Worm (Caenorhabditis elegans) whole organism, midembryonic: ENCODE measurements around the gene dod-21.

ENCODE experiments used
- T22C8.4 ChIP-seq: fragments of 200-800 bp; sonication (Bioruptor generic); IDR thresholded peaks from 2 replicates; pipeline ENCODE4 v1.3.6; 2022; ENCODE audit warnings: missing genetic modification characterization, missing compliant biosample characterization
- cog-1 ChIP-seq: sonication (generic microtip); optimal IDR thresholded peaks from 2 replicates; lab custom pipeline; 2016; ENCODE audit warnings: missing genetic modification characterization, missing compliant biosample characterization
- flt-1 ChIP-seq: fragments of 200-800 bp; sonication (Bioruptor generic); IDR thresholded peaks from 2 replicates; pipeline ENCODE4 v1.3.6; 2022; ENCODE audit warnings: missing genetic modification characterization, missing compliant biosample characterization
- klf-2 ChIP-seq: fragments of 200-800 bp; sonication (Bioruptor generic); conservative IDR thresholded peaks from 2 replicates; pipeline ENCODE4 v1.3.6; 2022; ENCODE audit warnings: missing genetic modification reagents, missing genetic modification characterization, missing compliant biosample characterization
- med-1 ChIP-seq: sonication (generic microtip); optimal IDR thresholded peaks from 2 replicates; lab custom pipeline; 2017; ENCODE audit warnings: missing genetic modification characterization, mild to moderate bottlenecking, missing compliant biosample characterization, antibody characterized with exemption, missing genetic modification reagents; ENCODE audit not compliant: insufficient read depth
- ref-1 ChIP-seq: fragments of 200-800 bp; sonication (Bioruptor generic); conservative IDR thresholded peaks from 2 replicates; pipeline ENCODE4 v1.3.6; 2022; ENCODE audit warnings: missing genetic modification reagents, missing genetic modification characterization, missing compliant biosample characterization
- tab-1 ChIP-seq: fragments of 200-800 bp; sonication (Bioruptor generic); IDR thresholded peaks from 2 replicates; pipeline ENCODE4 v1.3.6; 2022; ENCODE audit warnings: missing genetic modification characterization, missing compliant biosample characterization
- ztf-23 ChIP-seq: fragments of 200-800 bp; sonication (Bioruptor generic); IDR thresholded peaks from 2 replicates; pipeline ENCODE4 v1.3.6; 2022; ENCODE audit warnings: missing genetic modification reagents, missing genetic modification characterization, missing compliant biosample characterization
- ztf-29 ChIP-seq: fragments of 200-800 bp; sonication (Bioruptor generic); IDR thresholded peaks from 2 replicates; pipeline ENCODE4 v1.3.6; 2022; ENCODE audit warnings: missing genetic modification reagents, missing genetic modification characterization, missing compliant biosample characterization

dod-21 gene

ce11 chrIV:12975981-12976380, 39.4 kb downstream of the dod-21 start, which contains the start of gene dod-17:
TSS of gene dod-17 (plus strand) at chrIV:12976303.
- TF ChIP-seq med-1 (GFP tag; lab: Kevin White, UChicago) = no peak
- no peak for TF ChIP-seq ztf-23 (GFP tag; lab: Robert Waterston, UW)
- TF ChIP-seq klf-2 = no peak
- no peak for TF ChIP-seq T22C8.4
- TF ChIP-seq flt-1 = no peak
- TF ChIP-seq tab-1 = no peak
- TF ChIP-seq ztf-29 = no peak
- TF ChIP-seq ref-1 = no peak
- TF ChIP-seq cog-1 = no peak

- TF ChIP-seq flt-1 = no peak
- no peak for TF ChIP-seq ztf-23 (GFP tag; lab: Robert Waterston, UW)
- TF ChIP-seq ztf-29 = no peak
- TF ChIP-seq ref-1 = no peak
- TF ChIP-seq tab-1 = no peak
- no peak for TF ChIP-seq med-1 (GFP tag; lab: Kevin White, UChicago)
- no peak for TF ChIP-seq cog-1
- TF ChIP-seq T22C8.4 = no peak
- no peak for TF ChIP-seq klf-2
Measured at ce11 chrIV:12977650-12978049, 41.1 kb downstream of the dod-21 start.

ce11 chrIV:12978307-12979036, 41.9 kb downstream of the dod-21 start, which contains the start of gene K10D11.2:
TSS of gene K10D11.2 (plus strand) at chrIV:12978986.
- TF ChIP-seq T22C8.4 = no peak
- TF ChIP-seq med-1 (GFP tag; lab: Kevin White, UChicago) = no peak
- no peak for TF ChIP-seq cog-1
- TF ChIP-seq flt-1 = no peak
- TF ChIP-seq ztf-29 = no peak

ce11 chrIV:12985961-12986360, 49.4 kb downstream of the dod-21 start, which contains the start of gene K10D11.3:
TSS of gene K10D11.3 (minus strand) at chrIV:12986134.
- TF ChIP-seq T22C8.4 (no peak), klf-2 (no peak), flt-1 (no peak), ztf-29 (no peak), cog-1 (no peak), med-1 (GFP tag; lab: Kevin White, UChicago) (no peak), ref-1 (no peak), tab-1 (no peak), ztf-23 (GFP tag; lab: Robert Waterston, UW) (no peak)
